Fruit fly (Drosophila melanogaster) whole organism, pupa: ENCODE measurements around the gene CG13896.

Source experiments
- CG13204 ChIP-seq: fragments of 200-800 bp; sonication (Bioruptor generic); optimal IDR thresholded peaks from 2 replicates; lab custom pipeline; 2018; ENCODE audit warnings: missing biosample characterization, mild to moderate bottlenecking, missing genetic modification characterization, moderate library complexity
- CG14655 ChIP-seq: fragments of 200-800 bp; sonication (Bioruptor generic); optimal IDR thresholded peaks from 3 replicates; lab custom pipeline; 2017; ENCODE audit warnings: mild to moderate bottlenecking, missing biosample characterization, missing genetic modification reagents, missing genetic modification characterization
- CG15710 ChIP-seq: fragments of 200-800 bp; sonication (Bioruptor generic); optimal IDR thresholded peaks from 2 replicates; lab custom pipeline; 2018; ENCODE audit warnings: missing biosample characterization, mild to moderate bottlenecking, missing genetic modification characterization, moderate library complexity
- CG34367 ChIP-seq: fragments of 200-800 bp; sonication (Bioruptor generic); optimal IDR thresholded peaks from 2 replicates; lab custom pipeline; 2018; ENCODE audit warnings: missing biosample characterization, mild to moderate bottlenecking, missing genetic modification characterization
- CG4496 ChIP-seq: fragments of 200-800 bp; sonication (Bioruptor generic); IDR thresholded peaks from 3 replicates; pipeline ENCODE4 v1.3.6; 2022; ENCODE audit warnings: missing biosample characterization, missing genetic modification characterization
- CG9948 ChIP-seq: fragments of 200-800 bp; sonication (Bioruptor generic); optimal IDR thresholded peaks from 2 replicates; lab custom pipeline; 2018; ENCODE audit warnings: missing biosample characterization, mild to moderate bottlenecking, missing genetic modification characterization, moderate library complexity
- EcR ChIP-seq: fragments of 200-800 bp; sonication (Bioruptor generic); optimal IDR thresholded peaks from 3 replicates; lab custom pipeline; 2019; ENCODE audit warnings: missing biosample characterization, missing genetic modification characterization, mild to moderate bottlenecking, moderate library complexity, missing genetic modification reagents
- gl ChIP-seq: fragments of 200-800 bp; sonication (Bioruptor generic); optimal IDR thresholded peaks from 2 replicates; lab custom pipeline; 2018; ENCODE audit warnings: missing biosample characterization, mild to moderate bottlenecking, missing genetic modification characterization
- rn ChIP-seq: fragments of 200-800 bp; sonication (Bioruptor generic); IDR thresholded peaks from 2 replicates; pipeline ENCODE4 v1.3.6; 2022; ENCODE audit warnings: missing biosample characterization, missing genetic modification characterization

- no peak for TF ChIP-seq CG14655 (GFP tag; lab: Kevin White, UChicago)
- TF ChIP-seq EcR (GFP tag; lab: Kevin White, UChicago): no peak
- no peak for TF ChIP-seq CG13204 (GFP tag; lab: Kevin White, UChicago)
- no peak for TF ChIP-seq rn (GFP tag; lab: Robert Waterston, UW)
- no peak for TF ChIP-seq CG4496 (GFP tag; lab: Robert Waterston, UW)
- no peak for TF ChIP-seq CG15710 (tag; lab: Kevin White, UChicago)
- no peak for TF ChIP-seq CG34367
- TF ChIP-seq gl (tag; lab: Kevin White, UChicago): no peak
- TF ChIP-seq CG9948 (tag; lab: Kevin White, UChicago): peak; percentile 0
These were observed 17.7 kb upstream of the CG13896 start for dm6 chr3L:729345-729744.
